Worm (Caenorhabditis elegans) whole organism, L4 larva: ENCODE measurements around the gene Y102A5C.36.

Source experiments
- F10B5.3 ChIP-seq: sonication (generic microtip); optimal IDR thresholded peaks from 2 replicates; lab custom pipeline; 2016; ENCODE audit warnings: mild to moderate bottlenecking, missing genetic modification characterization, missing compliant biosample characterization
- F37D6.2 ChIP-seq: sonication (generic microtip); optimal IDR thresholded peaks from 2 replicates; lab custom pipeline; 2016; ENCODE audit warnings: mild to moderate bottlenecking, missing genetic modification characterization, missing compliant biosample characterization
- F49E8.2 ChIP-seq: sonication (generic microtip); optimal IDR thresholded peaks from 2 replicates; lab custom pipeline; 2016; ENCODE audit warnings: missing compliant biosample characterization, mild to moderate bottlenecking, missing genetic modification characterization, borderline replicate concordance
- T20F7.1 ChIP-seq: fragments of 200-800 bp; sonication (Bioruptor generic); optimal IDR thresholded peaks from 2 replicates; lab custom pipeline; 2018; ENCODE audit warnings: mild to moderate bottlenecking, missing genetic modification characterization, missing compliant biosample characterization
- T26A8.4 ChIP-seq: fragments of 200-800 bp; sonication (Bioruptor generic); IDR thresholded peaks from 2 replicates; pipeline ENCODE4 v1.3.6; 2022; ENCODE audit warnings: missing genetic modification characterization, missing compliant biosample characterization
- Y5F2A.4 ChIP-seq: fragments of 200-800 bp; sonication (Bioruptor generic); optimal IDR thresholded peaks from 2 replicates; lab custom pipeline; 2018; ENCODE audit warnings: mild to moderate bottlenecking, missing genetic modification characterization, missing compliant biosample characterization
- ZK337.2 ChIP-seq: fragments of 200-800 bp; sonication (Bioruptor generic); IDR thresholded peaks from 2 replicates; pipeline ENCODE4 v1.3.6; 2022; ENCODE audit warnings: missing genetic modification reagents, missing genetic modification characterization, missing compliant biosample characterization
- ZK546.5 ChIP-seq, 2 experiments: sonication (generic microtip); optimal IDR thresholded peaks; 2 replicates each; lab custom pipeline; 2017; ENCODE audit warnings: missing biosample characterization in 2 of 2, missing genetic modification characterization in 2 of 2
- aly-2 ChIP-seq: sonication (generic microtip); optimal IDR thresholded peaks from 2 replicates; lab custom pipeline; 2018; ENCODE audit warnings: missing biosample characterization, missing genetic modification characterization
- arid-1 ChIP-seq: fragments of 200-800 bp; sonication (Bioruptor generic); conservative IDR thresholded peaks from 2 replicates; pipeline ENCODE4 v1.3.6; 2022; ENCODE audit warnings: missing genetic modification reagents, missing genetic modification characterization, missing compliant biosample characterization
- attf-4 ChIP-seq: sonication (generic microtip); optimal IDR thresholded peaks from 3 replicates; lab custom pipeline; 2017; ENCODE audit warnings: missing biosample characterization, missing genetic modification characterization
- ceh-20 ChIP-seq: fragments of 200-800 bp; sonication (Bioruptor generic); IDR thresholded peaks from 2 replicates; pipeline ENCODE4 v1.3.6; 2022; ENCODE audit warnings: missing genetic modification reagents, missing genetic modification characterization, missing compliant biosample characterization
- ceh-28 ChIP-seq: fragments of 150-350 bp; optimal IDR thresholded peaks from 2 replicates; lab custom pipeline; 2014; ENCODE audit warnings: missing biosample characterization, missing genetic modification reagents, missing genetic modification characterization
- ceh-62 ChIP-seq: sonication (generic microtip); optimal IDR thresholded peaks from 2 replicates; lab custom pipeline; 2017; ENCODE audit warnings: missing biosample characterization, missing genetic modification characterization
- ces-1 ChIP-seq: fragments of 150-350 bp; sonication (generic microtip); optimal IDR thresholded peaks from 4 replicates; lab custom pipeline; 2014; ENCODE audit warnings: missing biosample characterization, missing genetic modification reagents, missing genetic modification characterization
- cey-2 ChIP-seq: sonication (generic microtip); optimal IDR thresholded peaks from 3 replicates; lab custom pipeline; 2017; ENCODE audit warnings: missing genetic modification characterization, mild to moderate bottlenecking, missing compliant biosample characterization, antibody characterized with exemption, borderline replicate concordance; ENCODE audit not compliant: insufficient read depth
- daf-8 ChIP-seq: fragments of 200-800 bp; sonication (Bioruptor generic); IDR thresholded peaks from 2 replicates; pipeline ENCODE4 v1.3.6; 2022; ENCODE audit warnings: missing genetic modification characterization, missing compliant biosample characterization
- dmd-8 ChIP-seq: fragments of 200-800 bp; sonication (Bioruptor generic); IDR thresholded peaks from 2 replicates; pipeline ENCODE4 v1.3.6; 2022; ENCODE audit warnings: missing genetic modification characterization, missing compliant biosample characterization
- dpl-1 ChIP-seq: fragments of 150-350 bp; optimal IDR thresholded peaks from 2 replicates; lab custom pipeline; 2014; ENCODE audit warnings: missing biosample characterization, missing genetic modification reagents, missing genetic modification characterization
- duxl-1 ChIP-seq: sonication (generic microtip); optimal IDR thresholded peaks from 2 replicates; lab custom pipeline; 2016; ENCODE audit warnings: mild to moderate bottlenecking, missing genetic modification characterization, moderate library complexity, missing compliant biosample characterization; ENCODE audit not compliant: poor library complexity
- dve-1 ChIP-seq: sonication (generic microtip); optimal IDR thresholded peaks from 2 replicates; lab custom pipeline; 2017; ENCODE audit warnings: antibody characterized with exemption, mild to moderate bottlenecking, missing genetic modification characterization, missing compliant biosample characterization; ENCODE audit not compliant: insufficient read depth
- gei-8 ChIP-seq: fragments of 200-800 bp; sonication (Bioruptor generic); optimal IDR thresholded peaks from 2 replicates; lab custom pipeline; 2018; ENCODE audit warnings: mild to moderate bottlenecking, missing genetic modification characterization, missing compliant biosample characterization
- hlh-11 ChIP-seq: fragments of 200-800 bp; sonication (Bioruptor generic); optimal IDR thresholded peaks from 2 replicates; lab custom pipeline; 2018; ENCODE audit warnings: mild to moderate bottlenecking, missing genetic modification characterization, missing compliant biosample characterization
- hmg-1.1 ChIP-seq: fragments of 200-800 bp; sonication (Bioruptor generic); IDR thresholded peaks from 2 replicates; pipeline ENCODE4 v1.3.6; 2022; ENCODE audit warnings: missing genetic modification reagents, missing genetic modification characterization, missing compliant biosample characterization
- jun-1 ChIP-seq: fragments of 150-350 bp; optimal IDR thresholded peaks from 2 replicates; lab custom pipeline; 2014; ENCODE audit warnings: missing biosample characterization, missing genetic modification reagents, missing genetic modification characterization
- lin-29 ChIP-seq: fragments of 200-800 bp; sonication (Bioruptor generic); IDR thresholded peaks from 2 replicates; pipeline ENCODE4 v1.3.6; 2022; ENCODE audit warnings: missing genetic modification reagents, missing genetic modification characterization, missing compliant biosample characterization
- lin-39 ChIP-seq: fragments of 150-350 bp; optimal IDR thresholded peaks from 2 replicates; lab custom pipeline; 2014; ENCODE audit warnings: missing biosample characterization, missing genetic modification reagents, missing genetic modification characterization
- lsy-2 ChIP-seq, 2 experiments: fragments of 150-350 bp in 1 of 2; sonication (generic microtip) in 1 of 2; optimal IDR thresholded peaks; 2 replicates each; lab custom pipeline; 2014 to 2017; ENCODE audit warnings: missing biosample characterization in 2 of 2, missing genetic modification characterization in 2 of 2
- madf-5 ChIP-seq, 2 experiments: fragments of 200-800 bp; sonication (Bioruptor generic); IDR thresholded peaks; 2 replicates each; pipeline ENCODE4 v1.3.6; 2022; ENCODE audit warnings: missing compliant biosample characterization in 2 of 2, missing genetic modification characterization in 2 of 2
- mdl-1 ChIP-seq, 2 experiments: fragments of 150-350 bp in 1 of 2; sonication (generic microtip) in 1 of 2; optimal IDR thresholded peaks; 2 replicates each; lab custom pipeline; 2014 to 2017; ENCODE audit warnings: missing biosample characterization in 2 of 2, missing genetic modification characterization in 2 of 2
- mep-1 ChIP-seq: fragments of 150-350 bp; sonication (generic microtip); optimal IDR thresholded peaks from 3 replicates; lab custom pipeline; 2014; ENCODE audit warnings: missing biosample characterization, missing genetic modification characterization
- mxl-3 ChIP-seq: fragments of 200-800 bp; sonication (Bioruptor generic); optimal IDR thresholded peaks from 2 replicates; lab custom pipeline; 2018; ENCODE audit warnings: mild to moderate bottlenecking, missing genetic modification characterization, missing compliant biosample characterization
- nhr-102 ChIP-seq: sonication (generic microtip); optimal IDR thresholded peaks from 2 replicates; lab custom pipeline; 2016; ENCODE audit warnings: mild to moderate bottlenecking, missing genetic modification characterization, moderate library complexity, missing compliant biosample characterization
- nhr-11 ChIP-seq: fragments of 150-350 bp; optimal IDR thresholded peaks from 2 replicates; lab custom pipeline; 2014; ENCODE audit warnings: missing biosample characterization, missing genetic modification characterization
- nhr-111 ChIP-seq: fragments of 200-800 bp; sonication (Bioruptor generic); optimal IDR thresholded peaks from 2 replicates; lab custom pipeline; 2018; ENCODE audit warnings: mild to moderate bottlenecking, missing genetic modification characterization, missing compliant biosample characterization
- nhr-237 ChIP-seq: sonication (generic microtip); optimal IDR thresholded peaks from 2 replicates; lab custom pipeline; 2017; ENCODE audit warnings: missing biosample characterization, missing genetic modification characterization
- nhr-28 ChIP-seq: fragments of 150-350 bp; optimal IDR thresholded peaks from 2 replicates; lab custom pipeline; 2014; ENCODE audit warnings: missing biosample characterization, missing genetic modification characterization
- nhr-41 ChIP-seq: fragments of 200-800 bp; sonication (Bioruptor generic); IDR thresholded peaks from 2 replicates; pipeline ENCODE4 v1.3.6; 2022; ENCODE audit warnings: missing genetic modification reagents, missing genetic modification characterization, missing compliant biosample characterization
- pha-4 ChIP-seq, 2 experiments: fragments of 150-350 bp in 1 of 2; fragments of 200-800 bp in 1 of 2; sonication (Bioruptor generic) in 1 of 2; IDR thresholded peaks in 1 of 2; optimal IDR thresholded peaks in 1 of 2; 2 replicates each; pipeline versions ENCODE4 v1.3.6 to Lab custom; 2014 to 2022; ENCODE audit warnings: missing genetic modification characterization in 2 of 2, missing genetic modification reagents in 2 of 2, missing biosample characterization in 1 of 2, missing compliant biosample characterization in 1 of 2
- php-3 ChIP-seq: fragments of 200-800 bp; sonication (Bioruptor generic); IDR thresholded peaks from 2 replicates; pipeline ENCODE4 v1.3.6; 2022; ENCODE audit warnings: missing genetic modification reagents, missing genetic modification characterization, missing compliant biosample characterization
- rbr-2 ChIP-seq: sonication (generic microtip); optimal IDR thresholded peaks from 2 replicates; lab custom pipeline; 2016; ENCODE audit warnings: missing genotype, missing genetic modification characterization, missing compliant biosample characterization
- sdz-12 ChIP-seq: fragments of 200-800 bp; sonication (Bioruptor generic); optimal IDR thresholded peaks from 2 replicates; lab custom pipeline; 2018; ENCODE audit warnings: mild to moderate bottlenecking, missing genetic modification characterization, missing compliant biosample characterization
- spr-1 ChIP-seq: sonication (generic microtip); optimal IDR thresholded peaks from 2 replicates; lab custom pipeline; 2016; ENCODE audit warnings: mild to moderate bottlenecking, missing genetic modification characterization, missing compliant biosample characterization
- unc-130 ChIP-seq: sonication (generic microtip); optimal IDR thresholded peaks from 2 replicates; lab custom pipeline; 2016; ENCODE audit warnings: missing genetic modification reagents, missing genetic modification characterization, missing compliant biosample characterization
- unc-62 ChIP-seq, 3 experiments: fragments of 150-350 bp in 1 of 3; sonication (generic microtip); optimal IDR thresholded peaks in 2 of 3; peaks in 1 of 3; 1 replicate in 1 of 3; 2 replicates in 2 of 3; lab custom pipeline; 2014 to 2017; ENCODE audit warnings: missing biosample characterization in 3 of 3, missing genetic modification characterization in 3 of 3, missing genetic modification reagents in 3 of 3, missing genotype in 1 of 3
- zag-1 ChIP-seq: fragments of 150-350 bp; optimal IDR thresholded peaks from 2 replicates; lab custom pipeline; 2014; ENCODE audit warnings: missing biosample characterization, missing genetic modification characterization
- ztf-7 ChIP-seq: fragments of 150-350 bp; optimal IDR thresholded peaks from 2 replicates; lab custom pipeline; 2014; ENCODE audit warnings: missing biosample characterization, missing genetic modification characterization

Y102A5C.36 gene

ce11 chrV:16966636-16967035 is 39.4 kb upstream of the Y102A5C.36 start, which contains the start of gene fbxa-90:
Gene fbxa-90 (plus strand): TSS chrV:16966814.
- TF ChIP-seq ceh-62 (tag; lab: Kevin White, UChicago): no peak
- TF ChIP-seq T26A8.4: no peak
- TF ChIP-seq dmd-8 (GFP tag; lab: Robert Waterston, UW): no peak
- no peak for TF ChIP-seq ZK546.5 (tag; optimal IDR thresholded peaks at IDR 0.05; lab: Kevin White, UChicago)
- no peak for TF ChIP-seq nhr-237 (tag; lab: Kevin White, UChicago)
- TF ChIP-seq Y5F2A.4 (GFP tag; lab: Kevin White, UChicago): no peak
- TF ChIP-seq nhr-111 (GFP tag; lab: Kevin White, UChicago): no peak
- no peak for TF ChIP-seq lin-39 (tag; lab: Kevin White, UChicago)
- TF ChIP-seq nhr-28 (tag; lab: Kevin White, UChicago): peak; percentile 0
- TF ChIP-seq php-3 (GFP tag; lab: Robert Waterston, UW): no peak
- TF ChIP-seq ceh-28 (tag; lab: Kevin White, UChicago): no peak
- no peak for TF ChIP-seq pha-4 (GFP tag; IDR thresholded peaks at IDR 0.05; lab: Robert Waterston, UW)
- TF ChIP-seq pha-4 (tag; optimal IDR thresholded peaks at IDR 0.05; lab: Kevin White, UChicago): no peak
- TF ChIP-seq attf-4: no peak
- no peak for TF ChIP-seq daf-8
- TF ChIP-seq dve-1 (tag; lab: Kevin White, UChicago): no peak
- peak in 1 of 2 experiments; percentile 34 for TF ChIP-seq unc-62 (GFP tag; optimal IDR thresholded peaks at IDR 0.05 in 1 of 2; lab: Kevin White, UChicago)
- no peak for TF ChIP-seq unc-62 (tag; optimal IDR thresholded peaks at IDR 0.05; lab: Kevin White, UChicago)
- TF ChIP-seq hmg-1.1 (GFP tag; lab: Robert Waterston, UW): peak; percentile 11; the same call in 1 of the 2 replicates
- no peak for TF ChIP-seq arid-1 (GFP tag; lab: Robert Waterston, UW)
- no peak for TF ChIP-seq mxl-3 (GFP tag; lab: Kevin White, UChicago)
- TF ChIP-seq cey-2: no peak
- no peak for TF ChIP-seq lsy-2 (tag; optimal IDR thresholded peaks at IDR 0.05; lab: Kevin White, UChicago)
- TF ChIP-seq aly-2 (tag; lab: Kevin White, UChicago): no peak
- TF ChIP-seq rbr-2 (tag; lab: Kevin White, UChicago): no peak
- no peak for TF ChIP-seq zag-1 (tag; lab: Kevin White, UChicago)
- TF ChIP-seq sdz-12 (GFP tag; lab: Kevin White, UChicago): no peak
- peak; percentile 6 for TF ChIP-seq dpl-1 (GFP tag; lab: Kevin White, UChicago)
- TF ChIP-seq madf-5 (GFP tag; IDR thresholded peaks at IDR 0.05; lab: Robert Waterston, UW): no peak

DNA sequence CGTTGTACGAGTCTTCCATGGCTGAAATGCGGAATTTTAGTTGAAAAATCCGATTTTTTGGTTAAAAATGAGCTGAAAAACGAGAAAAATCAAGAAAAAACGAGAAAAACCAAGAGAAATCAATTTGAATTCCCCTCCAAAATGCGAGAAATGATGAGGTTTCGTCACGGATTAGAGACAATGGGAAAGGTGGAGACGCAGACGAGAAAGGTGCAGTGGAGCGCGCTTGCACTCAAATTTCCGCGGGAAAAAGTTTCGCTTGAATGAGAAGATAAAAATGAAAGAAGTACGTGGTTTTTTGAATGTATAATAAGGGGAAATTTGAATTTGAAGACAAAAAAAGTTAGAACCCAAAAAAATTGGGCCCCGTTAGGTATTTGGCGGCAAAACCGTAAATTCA is 38.4 kb upstream of the Y102A5C.36 start, which contains the start of gene efl-1:
Gene efl-1, minus strand, starts transcription at position 21 of the 400 bp plus-strand sequence.
- TF ChIP-seq unc-130 (peak; percentile 39), spr-1 (tag; lab: Kevin White, UChicago) (peak; percentile 54), nhr-28 (tag; lab: Kevin White, UChicago) (peak; percentile 79), F49E8.2 (tag; lab: Kevin White, UChicago) (peak; percentile 12), nhr-11 (tag; lab: Kevin White, UChicago) (peak; percentile 78), ztf-7 (peak; percentile 80), F37D6.2 (tag; lab: Kevin White, UChicago) (peak; percentile 55), hlh-11 (tag; lab: Kevin White, UChicago) (peak; percentile 77), lsy-2 (tag; optimal IDR thresholded peaks at IDR 0.05; lab: Kevin White, UChicago) (peak; percentile 22 to 93), duxl-1 (tag; lab: Kevin White, UChicago) (peak; percentile 95), lin-29 (GFP tag; lab: Robert Waterston, UW) (peak; percentile 57; the same call in 1 of the 2 replicates), dve-1 (tag; lab: Kevin White, UChicago) (peak; percentile 89), ces-1 (GFP tag; lab: Kevin White, UChicago) (peak; percentile 45), nhr-102 (tag; lab: Kevin White, UChicago) (peak; percentile 79), jun-1 (tag; lab: Kevin White, UChicago) (peak; percentile 62), mdl-1 (tag; optimal IDR thresholded peaks at IDR 0.05; lab: Kevin White, UChicago) (peak in 1 of 2 experiments; percentile 37), arid-1 (GFP tag; lab: Robert Waterston, UW) (0 out of 2 replicates have a peak, but pooled peaks have one; percentile 64), pha-4 (GFP tag; IDR thresholded peaks at IDR 0.05; lab: Robert Waterston, UW) (peak; percentile 43; the same call in 1 of the 2 replicates), pha-4 (tag; optimal IDR thresholded peaks at IDR 0.05; lab: Kevin White, UChicago) (peak; percentile 34), ZK337.2 (GFP tag; lab: Robert Waterston, UW) (no peak), gei-8 (GFP tag; lab: Kevin White, UChicago) (no peak), mep-1 (tag; lab: Kevin White, UChicago) (peak; percentile 86), nhr-41 (GFP tag; lab: Robert Waterston, UW) (no peak), F10B5.3 (tag; lab: Kevin White, UChicago) (no peak), ceh-20 (GFP tag; lab: Robert Waterston, UW) (peak; percentile 90), daf-8 (no peak), T20F7.1 (peak; percentile 67)
